Worm (Caenorhabditis elegans) whole organism, mixed stage, embryonic: ENCODE measurements around the gene W07G4.7.

ENCODE experiments used
- ces-1 ChIP-seq: fragments of 150-350 bp; optimal IDR thresholded peaks from 2 replicates; lab custom pipeline; 2014; ENCODE audit warnings: missing biosample characterization, missing genetic modification reagents, missing genetic modification characterization
- elt-1 ChIP-seq: sonication (generic microtip); optimal IDR thresholded peaks from 2 replicates; lab custom pipeline; 2017; ENCODE audit warnings: missing genetic modification characterization, mild to moderate bottlenecking, missing compliant biosample characterization, antibody characterized with exemption, moderate library complexity, borderline replicate concordance; ENCODE audit not compliant: insufficient read depth
- lin-13 ChIP-seq: fragments of 150-350 bp; optimal IDR thresholded peaks from 2 replicates; lab custom pipeline; 2014; ENCODE audit warnings: missing biosample characterization, missing genetic modification characterization
- mab-5 ChIP-seq: fragments of 150-350 bp; optimal IDR thresholded peaks from 2 replicates; lab custom pipeline; 2014; ENCODE audit warnings: missing biosample characterization, missing genetic modification characterization
- mls-2 ChIP-seq: sonication (generic microtip); optimal IDR thresholded peaks from 2 replicates; lab custom pipeline; 2016; ENCODE audit warnings: mild to moderate bottlenecking, missing genetic modification characterization, moderate library complexity, missing compliant biosample characterization
- nhr-237 ChIP-seq: fragments of 150-350 bp; optimal IDR thresholded peaks from 2 replicates; lab custom pipeline; 2014; ENCODE audit warnings: missing biosample characterization, missing genetic modification characterization
- snpc-4 ChIP-seq: fragments of 150-350 bp; optimal IDR thresholded peaks from 2 replicates; lab custom pipeline; 2014; ENCODE audit warnings: missing biosample characterization, missing genetic modification characterization
- unc-120 ChIP-seq: sonication (generic microtip); optimal IDR thresholded peaks from 2 replicates; lab custom pipeline; 2017; ENCODE audit warnings: missing genetic modification characterization, missing compliant biosample characterization; ENCODE audit not compliant: poor library complexity, severe bottlenecking
- unc-62 ChIP-seq: fragments of 150-350 bp; optimal IDR thresholded peaks from 2 replicates; lab custom pipeline; 2014; ENCODE audit warnings: missing biosample characterization, missing genetic modification reagents, missing genetic modification characterization

DNA sequence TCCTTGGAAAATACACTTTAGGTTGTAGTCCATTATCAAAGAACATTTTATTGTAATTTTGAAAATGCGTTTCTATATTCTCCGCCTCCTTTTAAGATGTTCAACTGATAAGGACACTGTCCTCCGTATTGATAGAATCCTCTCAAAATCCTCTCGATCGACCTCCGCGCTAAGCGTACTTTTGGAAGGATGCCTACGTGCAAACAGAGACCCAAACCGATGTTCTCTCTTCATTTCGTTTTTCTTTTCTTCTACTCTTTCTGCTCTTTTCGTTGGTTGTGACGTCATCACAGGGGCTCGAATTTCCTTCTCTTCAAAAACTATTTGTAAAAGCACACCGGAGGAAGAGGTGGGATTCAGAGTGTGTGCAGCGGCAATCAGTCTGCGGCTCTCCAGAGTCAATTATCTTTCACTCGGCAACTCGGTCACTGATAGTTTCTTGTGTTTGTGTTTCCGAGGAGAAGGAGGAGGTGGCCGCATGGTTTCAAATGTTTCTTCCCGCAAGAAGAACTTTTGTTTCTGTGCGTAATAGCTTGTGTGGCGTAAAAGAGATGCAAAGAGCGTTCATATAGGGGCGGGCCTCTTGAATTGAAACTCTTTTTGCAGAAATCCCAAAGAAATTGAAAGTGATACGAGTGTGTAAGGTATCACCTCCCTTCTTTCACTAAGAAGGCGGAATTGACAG lies 48.1 kb upstream of the W07G4.7 start, which contains the start of gene C34B4.2:
- TF ChIP-seq mls-2 (tag; lab: Kevin White, UChicago): no peak
- peak; percentile 14 for TF ChIP-seq unc-120 (tag; lab: Kevin White, UChicago)
- no peak for TF ChIP-seq unc-62 (GFP tag; lab: Kevin White, UChicago)
- peak; percentile 44 for TF ChIP-seq nhr-237
- no peak for TF ChIP-seq lin-13 (tag; lab: Kevin White, UChicago)
- TF ChIP-seq elt-1 (tag; lab: Kevin White, UChicago): no peak
- TF ChIP-seq ces-1 (GFP tag; lab: Kevin White, UChicago): peak; percentile 12
- no peak for TF ChIP-seq snpc-4 (tag; lab: Kevin White, UChicago)
- no peak for TF ChIP-seq mab-5 (tag; lab: Kevin White, UChicago)
